Worm (Caenorhabditis elegans): ENCODE measurements around the gene math-13.

- no peak for TF ChIP-seq dve-1 (tag; optimal IDR thresholded peaks at IDR 0.05; ENCODE audit: insufficient read depth)
- no peak for TF ChIP-seq unc-39 (tag; optimal IDR thresholded peaks at IDR 0.05)
- TF ChIP-seq nhr-10 (tag; optimal IDR thresholded peaks at IDR 0.05), result no peak
- no peak for TF ChIP-seq F49E8.2 (tag; optimal IDR thresholded peaks at IDR 0.05; ENCODE audit: borderline replicate concordance)
These were observed 47.0 kb downstream of the math-13 start, which contains the start of the genes bath-2 and F52C6.4 for ce11 chrII:1922665-1923187.

All from whole organism, L4 larva.